Worm (Caenorhabditis elegans) whole organism, midembryonic: ENCODE data around the gene cmd-1.

Source experiments
- T22C8.4 ChIP-seq: fragments of 200-800 bp; sonication (Bioruptor generic); IDR thresholded peaks from 2 replicates; pipeline ENCODE4 v1.3.6; 2022; ENCODE audit warnings: missing genetic modification characterization, missing compliant biosample characterization
- flt-1 ChIP-seq: fragments of 200-800 bp; sonication (Bioruptor generic); IDR thresholded peaks from 2 replicates; pipeline ENCODE4 v1.3.6; 2022; ENCODE audit warnings: missing genetic modification characterization, missing compliant biosample characterization
- med-1 ChIP-seq: sonication (generic microtip); optimal IDR thresholded peaks from 2 replicates; lab custom pipeline; 2017; ENCODE audit warnings: missing genetic modification characterization, mild to moderate bottlenecking, missing compliant biosample characterization, antibody characterized with exemption, missing genetic modification reagents; ENCODE audit not compliant: insufficient read depth
- tab-1 ChIP-seq: fragments of 200-800 bp; sonication (Bioruptor generic); IDR thresholded peaks from 2 replicates; pipeline ENCODE4 v1.3.6; 2022; ENCODE audit warnings: missing genetic modification characterization, missing compliant biosample characterization
- ztf-23 ChIP-seq: fragments of 200-800 bp; sonication (Bioruptor generic); IDR thresholded peaks from 2 replicates; pipeline ENCODE4 v1.3.6; 2022; ENCODE audit warnings: missing genetic modification reagents, missing genetic modification characterization, missing compliant biosample characterization
- ztf-29 ChIP-seq: fragments of 200-800 bp; sonication (Bioruptor generic); IDR thresholded peaks from 2 replicates; pipeline ENCODE4 v1.3.6; 2022; ENCODE audit warnings: missing genetic modification reagents, missing genetic modification characterization, missing compliant biosample characterization

- no peak for TF ChIP-seq tab-1 (GFP tag; lab: Robert Waterston, UW)
- TF ChIP-seq med-1 (GFP tag; lab: Kevin White, UChicago), result no peak
- TF ChIP-seq ztf-23 (GFP tag; lab: Robert Waterston, UW), result peak; percentile 55; the same call in 1 of the 2 replicates
- 0 out of 2 replicates have a peak, but pooled peaks have one; percentile 26 for TF ChIP-seq flt-1 (GFP tag; lab: Robert Waterston, UW)
- TF ChIP-seq T22C8.4 (GFP tag; lab: Robert Waterston, UW), result no peak
- no peak for TF ChIP-seq ztf-29 (GFP tag; lab: Robert Waterston, UW)
These were observed 2.1 kb upstream of the cmd-1 start for ce11 chrV:1153925-1154324.
